Fruit fly (Drosophila melanogaster) whole organism, prepupa: ENCODE measurements around the gene CG43740.

Experiments used
- CG16779 ChIP-seq: fragments of 200-800 bp; sonication (Bioruptor generic); optimal IDR thresholded peaks from 3 replicates; lab custom pipeline; 2017; ENCODE audit warnings: missing biosample characterization, mild to moderate bottlenecking, missing genetic modification characterization
- CG9139 ChIP-seq: fragments of 200-800 bp; sonication (Bioruptor generic); optimal IDR thresholded peaks from 3 replicates; lab custom pipeline; 2017; ENCODE audit warnings: missing biosample characterization, mild to moderate bottlenecking, missing genetic modification characterization
- Eip93F ChIP-seq: fragments of 200-800 bp; sonication (Bioruptor generic); optimal IDR thresholded peaks from 2 replicates; lab custom pipeline; 2016; ENCODE audit warnings: missing biosample characterization, mild to moderate bottlenecking, missing genetic modification characterization
- Lpt ChIP-seq: fragments of 200-800 bp; sonication (Bioruptor generic); optimal IDR thresholded peaks from 3 replicates; lab custom pipeline; 2016; ENCODE audit warnings: missing biosample characterization, missing genetic modification characterization

DNA sequence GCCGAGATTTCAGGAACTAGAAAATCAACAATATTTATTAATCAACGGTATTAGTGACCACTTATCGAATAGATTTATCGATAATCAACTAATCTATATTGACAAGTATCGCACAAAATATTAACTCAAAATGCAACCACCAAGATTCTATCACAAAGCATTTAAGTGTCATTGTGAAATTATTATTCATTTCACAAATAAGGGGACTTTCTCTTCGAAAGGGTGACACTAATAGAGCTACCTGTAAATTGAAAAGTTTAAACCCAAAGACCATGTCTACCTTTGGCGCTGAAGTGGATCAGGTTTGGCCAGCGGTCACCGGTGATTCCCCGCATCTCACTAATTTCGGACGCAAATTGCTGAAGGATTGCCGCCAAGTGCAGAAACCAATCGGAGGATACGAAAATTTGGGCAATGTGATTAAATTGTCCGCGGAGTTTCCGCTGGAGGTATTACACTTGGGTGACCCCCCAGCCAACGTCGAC, 7.1 kb upstream of the CG43740 start, which contains the start of gene CG2909:
- TF ChIP-seq Eip93F (no peak), CG16779 (tag; lab: Kevin White, UChicago) (no peak), CG9139 (GFP tag; lab: Kevin White, UChicago) (no peak), Lpt (no peak)
